Worm (Caenorhabditis elegans): ENCODE data around the gene wrt-5.

DNA sequence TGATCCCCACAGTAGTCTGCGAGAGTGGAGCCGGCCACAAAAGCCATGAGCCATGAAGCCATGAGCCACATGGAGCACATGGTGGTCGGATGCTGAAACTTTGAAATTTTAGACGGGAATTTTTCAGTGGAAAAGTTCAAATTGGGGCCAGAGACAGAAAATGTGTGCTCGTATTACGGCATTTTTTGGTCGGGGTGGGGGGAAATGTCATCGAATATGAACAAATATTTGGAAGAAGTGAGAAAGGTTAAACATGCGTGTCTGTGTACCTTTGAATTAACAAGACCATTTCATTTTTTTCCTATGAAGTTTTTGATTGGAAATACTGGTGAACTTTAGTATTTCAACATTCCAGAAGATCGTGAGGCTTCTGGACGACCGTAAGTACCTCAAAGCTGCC, at the start of gene wrt-5:
- no peak for TF ChIP-seq hlh-13 (GFP tag; optimal IDR thresholded peaks at IDR 0.05)
- no peak for TF ChIP-seq unc-42 (tag; optimal IDR thresholded peaks at IDR 0.05)
- TF ChIP-seq nhr-11 (tag; optimal IDR thresholded peaks at IDR 0.05), result no peak
- TF ChIP-seq pag-3 (tag; optimal IDR thresholded peaks at IDR 0.05; ENCODE audit: borderline replicate concordance), result no peak
- TF ChIP-seq zip-5 (tag; optimal IDR thresholded peaks at IDR 0.05), result no peak
